Worm (Caenorhabditis elegans): ENCODE measurements around the gene nspc-15.

nspc-15 gene

ce11 chrX:12337846-12338490, 22.6 kb upstream of the nspc-15 start, which contains the start of gene srd-44 (continued):
- no peak for TF ChIP-seq unc-62 (GFP tag; optimal IDR thresholded peaks at IDR 0.05)
- TF ChIP-seq Y116A8C.19 (tag; optimal IDR thresholded peaks at IDR 0.05; ENCODE audit: borderline replicate concordance), result no peak
- no peak for TF ChIP-seq elt-3 (tag; optimal IDR thresholded peaks at IDR 0.05)
- no peak for TF ChIP-seq sptf-1 (tag; optimal IDR thresholded peaks at IDR 0.05)
- no peak for TF ChIP-seq sup-37 (GFP tag; optimal IDR thresholded peaks at IDR 0.05)
- no peak for TF ChIP-seq lin-39 (tag; optimal IDR thresholded peaks at IDR 0.05)
- TF ChIP-seq tbx-2 (tag; optimal IDR thresholded peaks at IDR 0.05), result no peak
- TF ChIP-seq skn-1 (tag; optimal IDR thresholded peaks at IDR 0.05), result no peak
- no peak for TF ChIP-seq aha-1 (tag; optimal IDR thresholded peaks at IDR 0.05)
- no peak for TF ChIP-seq lin-15B (tag; optimal IDR thresholded peaks at IDR 0.05)
- TF ChIP-seq nhr-237 (tag; optimal IDR thresholded peaks at IDR 0.05), result no peak
- no peak for TF ChIP-seq unc-86 (tag; optimal IDR thresholded peaks at IDR 0.05)
- TF ChIP-seq nhr-90 (tag; optimal IDR thresholded peaks at IDR 0.05; ENCODE audit: poor library complexity), result peak; percentile 33
- no peak for TF ChIP-seq pqm-1 (tag; optimal IDR thresholded peaks at IDR 0.05)
- TF ChIP-seq unc-130 (tag; optimal IDR thresholded peaks at IDR 0.05), result no peak
- TF ChIP-seq snu-23 (GFP tag; optimal IDR thresholded peaks at IDR 0.05), result peak; percentile 50
- no peak for TF ChIP-seq hlh-4 (tag; optimal IDR thresholded peaks at IDR 0.05)
- TF ChIP-seq aly-2 (tag; optimal IDR thresholded peaks at IDR 0.05), result no peak
- no peak for TF ChIP-seq ets-5 (GFP tag; IDR thresholded peaks at IDR 0.05)
- TF ChIP-seq ceh-88 (GFP tag; IDR thresholded peaks at IDR 0.05), result no peak
- TF ChIP-seq nhr-28 (tag; optimal IDR thresholded peaks at IDR 0.05), result no peak
- no peak for TF ChIP-seq xbp-1 (tag; optimal IDR thresholded peaks at IDR 0.05)
- TF ChIP-seq C34B4.2 (tag; optimal IDR thresholded peaks at IDR 0.05), result no peak
- TF ChIP-seq snpc-4 (tag; optimal IDR thresholded peaks at IDR 0.05), result no peak
- TF ChIP-seq jun-1 (tag; optimal IDR thresholded peaks at IDR 0.05), result no peak
- no peak for TF ChIP-seq ces-1 (GFP tag; optimal IDR thresholded peaks at IDR 0.05)
- no peak for TF ChIP-seq lsy-2 (tag; optimal IDR thresholded peaks at IDR 0.05)
- no peak for TF ChIP-seq ceh-82 (tag; optimal IDR thresholded peaks at IDR 0.05)
- 0 out of 2 replicates have a peak, but pooled peaks have one; percentile 10 for TF ChIP-seq nhr-19 (GFP tag; conservative IDR thresholded peaks at IDR 0.05)
- no peak for TF ChIP-seq efl-1 (optimal IDR thresholded peaks at IDR 0.05)
- peak in 1 of 2 experiments; percentile 58 for TF ChIP-seq efl-1 (GFP tag; optimal IDR thresholded peaks at IDR 0.05 in 1 of 2)
- no peak for TF ChIP-seq hpl-2 (GFP tag; optimal IDR thresholded peaks at IDR 0.05)
- TF ChIP-seq ztf-11 (tag; optimal IDR thresholded peaks at IDR 0.05), result no peak
- no peak for TF ChIP-seq nhr-12 (tag; optimal IDR thresholded peaks at IDR 0.05)
- TF ChIP-seq nhr-47 (tag; optimal IDR thresholded peaks at IDR 0.05), result peak; percentile 13
- no peak for TF ChIP-seq irx-1 (tag; optimal IDR thresholded peaks at IDR 0.05)
- peak; percentile 31 for TF ChIP-seq nhr-71 (tag; optimal IDR thresholded peaks at IDR 0.05)
- TF ChIP-seq fkh-4 (tag; optimal IDR thresholded peaks at IDR 0.05; ENCODE audit: borderline replicate concordance), result no peak
- TF ChIP-seq elt-2 (tag; optimal IDR thresholded peaks at IDR 0.05), result no peak
- TF ChIP-seq mef-2 (tag; optimal IDR thresholded peaks at IDR 0.05), result no peak
- peak; percentile 29 for TF ChIP-seq nhr-20 (tag; optimal IDR thresholded peaks at IDR 0.05)
- TF ChIP-seq grh-1 (GFP tag; IDR thresholded peaks at IDR 0.05), result no peak
- no peak for TF ChIP-seq ama-1 (optimal IDR thresholded peaks at IDR 0.05)
- TF ChIP-seq pag-3 (tag; optimal IDR thresholded peaks at IDR 0.05; ENCODE audit: borderline replicate concordance, insufficient read depth), result no peak
- TF ChIP-seq fos-1 (tag; optimal IDR thresholded peaks at IDR 0.05), result no peak
- TF ChIP-seq unc-30 (tag; optimal IDR thresholded peaks at IDR 0.05), result no peak
- no peak for TF ChIP-seq nhr-77 (tag; optimal IDR thresholded peaks at IDR 0.05)
- peak; percentile 48 for TF ChIP-seq lir-3 (tag; optimal IDR thresholded peaks at IDR 0.05; ENCODE audit: poor library complexity)
